Worm (Caenorhabditis elegans) whole organism, L3 larva: ENCODE measurements around the gene W09D6.1.

Source experiments
- R02D3.7 ChIP-seq: fragments of 150-350 bp; optimal IDR thresholded peaks from 2 replicates; lab custom pipeline; 2014; ENCODE audit warnings: missing biosample characterization, missing genetic modification characterization
- ZK546.5 ChIP-seq: sonication (generic microtip); optimal IDR thresholded peaks from 2 replicates; lab custom pipeline; 2017; ENCODE audit warnings: missing biosample characterization, missing genetic modification characterization
- aly-2 ChIP-seq: fragments of 150-350 bp; optimal IDR thresholded peaks from 2 replicates; lab custom pipeline; 2014; ENCODE audit warnings: missing biosample characterization, missing genetic modification characterization
- ama-1 ChIP-seq: fragments of 150-350 bp; optimal IDR thresholded peaks from 2 replicates; lab custom pipeline; 2018
- ceh-16 ChIP-seq: sonication (generic microtip); optimal IDR thresholded peaks from 2 replicates; lab custom pipeline; 2017; ENCODE audit warnings: missing biosample characterization, missing genetic modification characterization
- ceh-28 ChIP-seq: fragments of 150-350 bp; optimal IDR thresholded peaks from 2 replicates; lab custom pipeline; 2014; ENCODE audit warnings: missing biosample characterization, missing genetic modification reagents, missing genetic modification characterization
- ceh-82 ChIP-seq: fragments of 150-350 bp; optimal IDR thresholded peaks from 2 replicates; lab custom pipeline; 2014; ENCODE audit warnings: missing biosample characterization, missing genetic modification characterization
- ceh-9 ChIP-seq: sonication (generic microtip); optimal IDR thresholded peaks from 2 replicates; lab custom pipeline; 2018; ENCODE audit warnings: missing biosample characterization, missing genetic modification characterization
- daf-12 ChIP-seq: fragments of 150-350 bp; optimal IDR thresholded peaks from 2 replicates; lab custom pipeline; 2014; ENCODE audit warnings: missing biosample characterization, missing genetic modification reagents, missing genetic modification characterization
- egl-27 ChIP-seq: sonication (generic microtip); optimal IDR thresholded peaks from 4 replicates; lab custom pipeline; 2017; ENCODE audit warnings: missing biosample characterization, missing genetic modification reagents, missing genetic modification characterization
- egl-5 ChIP-seq: fragments of 150-350 bp; optimal IDR thresholded peaks from 2 replicates; lab custom pipeline; 2017; ENCODE audit warnings: missing biosample characterization, missing genetic modification reagents, missing genetic modification characterization, inconsistent platforms
- elt-1 ChIP-seq: fragments of 150-350 bp; optimal IDR thresholded peaks from 2 replicates; lab custom pipeline; 2014; ENCODE audit warnings: missing biosample characterization, missing genetic modification characterization
- elt-2 ChIP-seq: sonication (generic microtip); optimal IDR thresholded peaks from 2 replicates; lab custom pipeline; 2016; ENCODE audit warnings: missing genetic modification reagents, mild to moderate bottlenecking, missing genetic modification characterization, missing compliant biosample characterization
- elt-3 ChIP-seq, 3 experiments: fragments of 150-350 bp in 1 of 3; sonication (generic microtip) in 2 of 3; optimal IDR thresholded peaks; 2 replicates in 2 of 3; 4 replicates in 1 of 3; lab custom pipeline; 2014 to 2017; ENCODE audit warnings: missing biosample characterization in 3 of 3, missing genetic modification characterization in 3 of 3
- eor-1 ChIP-seq, 2 experiments: fragments of 150-350 bp; optimal IDR thresholded peaks; 2 replicates each; lab custom pipeline; 2014 to 2018; ENCODE audit warnings: missing biosample characterization in 2 of 2, missing genetic modification characterization in 2 of 2
- fkh-10 ChIP-seq: sonication (generic microtip); optimal IDR thresholded peaks from 2 replicates; lab custom pipeline; 2017; ENCODE audit warnings: missing biosample characterization, missing genetic modification reagents, missing genetic modification characterization
- fkh-2 ChIP-seq: fragments of 150-350 bp; optimal IDR thresholded peaks from 2 replicates; lab custom pipeline; 2014; ENCODE audit warnings: missing biosample characterization, missing genetic modification reagents, missing genetic modification characterization
- fos-1 ChIP-seq: fragments of 150-350 bp; optimal IDR thresholded peaks from 2 replicates; lab custom pipeline; 2014; ENCODE audit warnings: missing biosample characterization, missing genetic modification characterization
- hmg-11 ChIP-seq: sonication (generic microtip); optimal IDR thresholded peaks from 2 replicates; lab custom pipeline; 2016; ENCODE audit warnings: missing genetic modification characterization, missing compliant biosample characterization
- jun-1 ChIP-seq: fragments of 150-350 bp; optimal IDR thresholded peaks from 2 replicates; lab custom pipeline; 2014; ENCODE audit warnings: missing biosample characterization, missing genetic modification reagents, missing genetic modification characterization
- lin-15B ChIP-seq: fragments of 150-350 bp; optimal IDR thresholded peaks from 2 replicates; lab custom pipeline; 2014; ENCODE audit warnings: missing biosample characterization, missing genetic modification characterization
- lin-39 ChIP-seq: fragments of 150-350 bp; optimal IDR thresholded peaks from 2 replicates; lab custom pipeline; 2018; ENCODE audit warnings: missing biosample characterization, missing genetic modification reagents, missing genetic modification characterization
- lsy-12 ChIP-seq: sonication (generic microtip); optimal IDR thresholded peaks from 2 replicates; lab custom pipeline; 2016; ENCODE audit warnings: mild to moderate bottlenecking, missing genetic modification characterization, missing compliant biosample characterization
- mdl-1 ChIP-seq: fragments of 150-350 bp; optimal IDR thresholded peaks from 2 replicates; lab custom pipeline; 2014; ENCODE audit warnings: missing biosample characterization, missing genetic modification characterization
- mml-1 ChIP-seq: fragments of 150-350 bp; sonication (generic microtip); optimal IDR thresholded peaks from 3 replicates; lab custom pipeline; 2014; ENCODE audit warnings: missing biosample characterization, missing genetic modification characterization
- nfya-1 ChIP-seq: sonication (generic microtip); optimal IDR thresholded peaks from 2 replicates; lab custom pipeline; 2017; ENCODE audit warnings: missing genetic modification characterization, mild to moderate bottlenecking, missing compliant biosample characterization, antibody characterized with exemption, moderate library complexity; ENCODE audit not compliant: insufficient read depth
- nhr-11 ChIP-seq: fragments of 150-350 bp; optimal IDR thresholded peaks from 2 replicates; lab custom pipeline; 2014; ENCODE audit warnings: missing biosample characterization, missing genetic modification characterization
- nhr-12 ChIP-seq: fragments of 150-350 bp; optimal IDR thresholded peaks from 2 replicates; lab custom pipeline; 2014; ENCODE audit warnings: missing biosample characterization, missing genetic modification characterization
- nhr-23 ChIP-seq: fragments of 150-350 bp; optimal IDR thresholded peaks from 2 replicates; lab custom pipeline; 2014; ENCODE audit warnings: missing biosample characterization, missing genetic modification reagents, missing genetic modification characterization
- nhr-237 ChIP-seq: fragments of 150-350 bp; optimal IDR thresholded peaks from 2 replicates; lab custom pipeline; 2014; ENCODE audit warnings: missing biosample characterization, missing genetic modification characterization
- nhr-25 ChIP-seq: sonication (generic microtip); optimal IDR thresholded peaks from 2 replicates; lab custom pipeline; 2017; ENCODE audit warnings: missing biosample characterization, missing genetic modification characterization
- nhr-43 ChIP-seq: sonication (generic microtip); optimal IDR thresholded peaks from 2 replicates; lab custom pipeline; 2016; ENCODE audit warnings: mild to moderate bottlenecking, missing genetic modification characterization, missing compliant biosample characterization; ENCODE audit not compliant: poor library complexity, severe bottlenecking
- nhr-67 ChIP-seq: fragments of 150-350 bp; optimal IDR thresholded peaks from 2 replicates; lab custom pipeline; 2014; ENCODE audit warnings: missing biosample characterization, missing genetic modification characterization
- nhr-76 ChIP-seq: fragments of 150-350 bp; sonication (generic microtip); optimal IDR thresholded peaks from 5 replicates; lab custom pipeline; 2014; ENCODE audit warnings: missing biosample characterization, missing genetic modification characterization
- nhr-77 ChIP-seq: fragments of 150-350 bp; optimal IDR thresholded peaks from 2 replicates; lab custom pipeline; 2014; ENCODE audit warnings: missing biosample characterization, missing genetic modification characterization
- pha-4 ChIP-seq: fragments of 150-350 bp; optimal IDR thresholded peaks from 2 replicates; lab custom pipeline; 2014; ENCODE audit warnings: missing biosample characterization, missing genetic modification reagents, missing genetic modification characterization
- pqm-1 ChIP-seq: fragments of 150-350 bp; optimal IDR thresholded peaks from 2 replicates; lab custom pipeline; 2017; ENCODE audit warnings: missing biosample characterization, missing genetic modification characterization, inconsistent platforms
- sea-2 ChIP-seq: fragments of 150-350 bp; sonication (generic microtip); optimal IDR thresholded peaks from 4 replicates; lab custom pipeline; 2014; ENCODE audit warnings: missing biosample characterization, missing genetic modification reagents, missing genetic modification characterization
- skn-1 ChIP-seq: fragments of 150-350 bp; optimal IDR thresholded peaks from 2 replicates; lab custom pipeline; 2014; ENCODE audit warnings: missing biosample characterization, missing genetic modification characterization
- snpc-4 ChIP-seq: fragments of 150-350 bp; optimal IDR thresholded peaks from 2 replicates; lab custom pipeline; 2014; ENCODE audit warnings: missing biosample characterization, missing genetic modification characterization
- tbx-2 ChIP-seq: sonication (generic microtip); optimal IDR thresholded peaks from 2 replicates; lab custom pipeline; 2016; ENCODE audit warnings: mild to moderate bottlenecking, missing genetic modification characterization, missing compliant biosample characterization
- unc-39 ChIP-seq: sonication (generic microtip); optimal IDR thresholded peaks from 4 replicates; lab custom pipeline; 2017; ENCODE audit warnings: missing biosample characterization, missing genetic modification characterization
- zag-1 ChIP-seq: fragments of 150-350 bp; optimal IDR thresholded peaks from 2 replicates; lab custom pipeline; 2014; ENCODE audit warnings: missing biosample characterization, missing genetic modification characterization
- ztf-11 ChIP-seq: fragments of 150-350 bp; optimal IDR thresholded peaks from 2 replicates; lab custom pipeline; 2014; ENCODE audit warnings: missing biosample characterization, missing genetic modification characterization
- ztf-4 ChIP-seq: fragments of 150-350 bp; optimal IDR thresholded peaks from 2 replicates; lab custom pipeline; 2014; ENCODE audit warnings: missing biosample characterization, missing genetic modification characterization

The W09D6.1 gene

DNA sequence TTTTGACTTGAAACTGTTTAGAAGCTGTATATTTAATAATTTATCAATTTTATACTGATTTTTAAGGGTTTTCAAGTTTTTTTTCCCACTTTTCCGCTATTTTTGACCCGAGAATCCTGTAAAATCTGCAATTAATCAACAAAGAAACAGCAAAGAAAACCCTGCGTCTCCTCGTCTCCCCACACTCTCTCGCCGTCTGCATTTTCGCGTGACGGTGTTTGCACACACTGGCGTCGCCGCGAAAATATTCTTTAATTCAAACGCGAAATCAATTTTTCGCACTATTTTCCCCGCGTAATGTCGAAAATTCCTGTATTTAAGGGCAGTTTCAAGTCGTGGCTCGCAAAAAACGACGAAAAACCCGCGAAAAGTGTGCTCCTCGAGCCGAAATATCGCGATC is 5.4 kb upstream of the W09D6.1 start, which contains the start of gene rsa-2:
Gene rsa-2, plus strand, starts transcription at position 221 of the 400 bp plus-strand sequence.
- TF ChIP-seq ceh-16 (tag; lab: Kevin White, UChicago) = no peak
- peak; percentile 26 for TF ChIP-seq lin-15B (tag; lab: Kevin White, UChicago)
- TF ChIP-seq zag-1 (tag; lab: Kevin White, UChicago) = no peak
- no peak for TF ChIP-seq mml-1 (tag; lab: Kevin White, UChicago)
- TF ChIP-seq nhr-11 = no peak
- peak; percentile 61 for TF ChIP-seq nfya-1 (tag; lab: Kevin White, UChicago)
- TF ChIP-seq lin-39 (tag; lab: Kevin White, UChicago) = peak; percentile 18
- TF ChIP-seq sea-2 (GFP tag; lab: Kevin White, UChicago) = no peak
- TF ChIP-seq jun-1 = no peak
- TF ChIP-seq fkh-10 (GFP tag; lab: Kevin White, UChicago) = no peak
- TF ChIP-seq unc-39 (tag; lab: Kevin White, UChicago) = no peak
- no peak for TF ChIP-seq ZK546.5
- TF ChIP-seq skn-1 (tag; lab: Kevin White, UChicago) = no peak
- peak; percentile 9 for TF ChIP-seq nhr-25 (tag; lab: Kevin White, UChicago)
- no peak for TF ChIP-seq snpc-4 (tag; lab: Kevin White, UChicago)
- TF ChIP-seq hmg-11 (tag; lab: Kevin White, UChicago) = peak; percentile 86
- TF ChIP-seq egl-5 = no peak
- TF ChIP-seq pha-4 (tag; lab: Kevin White, UChicago) = peak; percentile 51
- TF ChIP-seq nhr-76 (tag; lab: Kevin White, UChicago) = no peak
- TF ChIP-seq ceh-28 = peak; percentile 26
- no peak for TF ChIP-seq ztf-4
- TF ChIP-seq pqm-1 (tag; lab: Kevin White, UChicago) = no peak
- TF ChIP-seq daf-12 (tag; lab: Kevin White, UChicago) = no peak
- peak; percentile 21 for TF ChIP-seq elt-2 (tag; lab: Kevin White, UChicago)
- TF ChIP-seq ceh-82 (tag; lab: Kevin White, UChicago) = peak; percentile 22

DNA sequence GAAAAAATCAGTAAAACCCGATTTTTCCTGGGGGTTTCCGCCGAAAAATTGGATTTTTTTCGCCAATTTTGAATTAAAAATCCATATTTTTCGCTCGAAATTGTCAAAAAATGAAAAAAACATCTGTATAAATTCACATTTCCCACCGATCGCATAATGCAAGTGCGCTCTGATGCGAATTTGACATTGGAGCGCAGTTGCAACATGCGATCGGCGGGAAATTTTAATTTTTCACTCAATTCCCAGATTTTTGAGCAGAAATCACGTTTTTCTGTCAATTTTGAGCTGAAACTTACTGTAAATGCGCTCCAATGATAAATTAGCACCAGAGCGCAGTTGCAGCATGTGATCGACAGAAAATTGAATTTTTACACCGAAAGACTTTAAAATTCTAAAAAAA is 4.1 kb upstream of the W09D6.1 start:
- no peak for TF ChIP-seq lin-39 (tag; lab: Kevin White, UChicago)
- no peak for TF ChIP-seq lin-15B (tag; lab: Kevin White, UChicago)
- TF ChIP-seq, all 47 proteins: peak for 0

DNA sequence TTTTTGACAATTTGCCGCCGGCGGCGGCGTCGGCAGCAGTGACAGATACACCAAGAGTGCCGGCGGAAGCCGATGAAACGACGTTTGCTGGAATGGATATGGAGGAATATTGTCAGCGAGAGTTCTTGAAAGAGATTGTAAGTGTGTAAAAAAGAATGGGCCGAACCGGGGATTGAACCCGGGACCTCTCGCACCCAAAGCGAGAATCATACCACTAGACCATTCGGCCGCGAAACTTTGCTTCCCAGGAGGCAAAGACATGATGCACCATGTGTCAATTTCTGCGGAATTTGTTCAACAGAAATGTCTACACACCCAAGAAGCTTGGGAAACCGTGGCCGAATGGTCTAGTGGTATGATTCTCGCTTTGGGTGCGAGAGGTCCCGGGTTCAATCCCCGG is 2.0 kb upstream of the W09D6.1 start:
- TF ChIP-seq nhr-12 (tag; lab: Kevin White, UChicago) = no peak
- TF ChIP-seq snpc-4 (tag; lab: Kevin White, UChicago) = peak; percentile 71
- no peak for TF ChIP-seq fkh-10 (GFP tag; lab: Kevin White, UChicago)
- TF ChIP-seq lin-39 (tag; lab: Kevin White, UChicago) = peak; percentile 54
- TF ChIP-seq ceh-82 (tag; lab: Kevin White, UChicago) = peak; percentile 59
- no peak for TF ChIP-seq fos-1
- TF ChIP-seq R02D3.7 (tag; lab: Kevin White, UChicago) = peak; percentile 30
- TF ChIP-seq ztf-4 = no peak
- no peak for TF ChIP-seq mml-1 (tag; lab: Kevin White, UChicago)
- TF ChIP-seq egl-5 = peak; percentile 33
- no peak for TF ChIP-seq daf-12 (tag; lab: Kevin White, UChicago)
- TF ChIP-seq unc-39 (tag; lab: Kevin White, UChicago) = no peak
- peak; percentile 40 for TF ChIP-seq elt-2 (tag; lab: Kevin White, UChicago)
- peak; percentile 64 for TF ChIP-seq tbx-2
- peak; percentile 76 for TF ChIP-seq pha-4 (tag; lab: Kevin White, UChicago)
- TF ChIP-seq zag-1 (tag; lab: Kevin White, UChicago) = no peak
- TF ChIP-seq elt-1 (tag; lab: Kevin White, UChicago) = no peak
- TF ChIP-seq ama-1 (lab: Kevin White, UChicago) = no peak
- peak; percentile 86 for TF ChIP-seq nfya-1 (tag; lab: Kevin White, UChicago)
- TF ChIP-seq nhr-43 (tag; lab: Kevin White, UChicago) = peak; percentile 82
- no peak for TF ChIP-seq nhr-11
- peak; percentile 25 for TF ChIP-seq ceh-16 (tag; lab: Kevin White, UChicago)
- TF ChIP-seq nhr-76 (tag; lab: Kevin White, UChicago) = no peak
- TF ChIP-seq sea-2 (GFP tag; lab: Kevin White, UChicago) = no peak
- no peak for TF ChIP-seq nhr-67
- peak; percentile 58 for TF ChIP-seq nhr-25 (tag; lab: Kevin White, UChicago)
- TF ChIP-seq jun-1 = peak; percentile 37
- peak; percentile 86 for TF ChIP-seq lsy-12
- no peak for TF ChIP-seq ztf-11 (tag; lab: Kevin White, UChicago)
- peak in 1 of 3 experiments; percentile 41 for TF ChIP-seq elt-3 (tag; optimal IDR thresholded peaks at IDR 0.05; lab: Kevin White, UChicago)
- no peak for TF ChIP-seq pqm-1 (tag; lab: Kevin White, UChicago)
- TF ChIP-seq egl-27 = no peak
- TF ChIP-seq skn-1 (tag; lab: Kevin White, UChicago) = peak; percentile 84
- TF ChIP-seq fkh-2 (tag; lab: Kevin White, UChicago) = no peak
- no peak for TF ChIP-seq ceh-28
- TF ChIP-seq lin-15B (tag; lab: Kevin White, UChicago) = peak; percentile 34
- no peak for TF ChIP-seq eor-1 (tag; optimal IDR thresholded peaks at IDR 0.05; lab: Kevin White, UChicago)
- TF ChIP-seq nhr-77 (tag; lab: Kevin White, UChicago) = peak; percentile 54
- TF ChIP-seq ceh-9 (tag; lab: Kevin White, UChicago) = no peak
- peak; percentile 45 for TF ChIP-seq nhr-23
- no peak for TF ChIP-seq nhr-237 (tag; lab: Kevin White, UChicago)
- TF ChIP-seq hmg-11 (tag; lab: Kevin White, UChicago) = peak; percentile 87
- TF ChIP-seq aly-2 (tag; lab: Kevin White, UChicago) = peak; percentile 22
- TF ChIP-seq ZK546.5 = no peak
- TF ChIP-seq mdl-1 = no peak
